Worm (Caenorhabditis elegans) whole organism, L4 larva: ENCODE data around the gene ceh-40.

ENCODE experiments used
- F44E2.7 ChIP-seq: fragments of 200-800 bp; sonication (Bioruptor generic); IDR thresholded peaks from 2 replicates; pipeline ENCODE4 v2.1.2; 2022; ENCODE audit warnings: missing genetic modification characterization, missing compliant biosample characterization
- R02D3.7 ChIP-seq: fragments of 150-350 bp; sonication (generic microtip); optimal IDR thresholded peaks from 3 replicates; lab custom pipeline; 2014; ENCODE audit warnings: missing biosample characterization, missing genetic modification characterization
- T20F7.1 ChIP-seq: fragments of 200-800 bp; sonication (Bioruptor generic); optimal IDR thresholded peaks from 2 replicates; lab custom pipeline; 2018; ENCODE audit warnings: mild to moderate bottlenecking, missing genetic modification characterization, missing compliant biosample characterization
- T26A8.4 ChIP-seq: fragments of 200-800 bp; sonication (Bioruptor generic); IDR thresholded peaks from 2 replicates; pipeline ENCODE4 v1.3.6; 2022; ENCODE audit warnings: missing genetic modification characterization, missing compliant biosample characterization
- Y48G9A.11 ChIP-seq: fragments of 200-800 bp; sonication (Bioruptor generic); IDR thresholded peaks from 2 replicates; pipeline ENCODE4 v1.3.6; 2022; ENCODE audit warnings: missing genetic modification reagents, missing genetic modification characterization, missing compliant biosample characterization
- Y5F2A.4 ChIP-seq: fragments of 200-800 bp; sonication (Bioruptor generic); optimal IDR thresholded peaks from 2 replicates; lab custom pipeline; 2018; ENCODE audit warnings: mild to moderate bottlenecking, missing genetic modification characterization, missing compliant biosample characterization
- ZK546.5 ChIP-seq, 2 experiments: sonication (generic microtip); optimal IDR thresholded peaks; 2 replicates each; lab custom pipeline; 2017; ENCODE audit warnings: missing biosample characterization in 2 of 2, missing genetic modification characterization in 2 of 2
- aha-1 ChIP-seq: fragments of 150-350 bp; peaks from one replicate; lab custom pipeline; 2014; ENCODE audit warnings: missing biosample characterization, missing genetic modification characterization
- ama-1 ChIP-seq: fragments of 150-350 bp; optimal IDR thresholded peaks from 2 replicates; lab custom pipeline; 2014; ENCODE audit warnings: inconsistent platforms, mixed read lengths
- arid-1 ChIP-seq: fragments of 200-800 bp; sonication (Bioruptor generic); conservative IDR thresholded peaks from 2 replicates; pipeline ENCODE4 v1.3.6; 2022; ENCODE audit warnings: missing genetic modification reagents, missing genetic modification characterization, missing compliant biosample characterization
- ceh-28 ChIP-seq: fragments of 150-350 bp; optimal IDR thresholded peaks from 2 replicates; lab custom pipeline; 2014; ENCODE audit warnings: missing biosample characterization, missing genetic modification reagents, missing genetic modification characterization
- ceh-32 ChIP-seq: sonication (generic microtip); optimal IDR thresholded peaks from 2 replicates; lab custom pipeline; 2016; ENCODE audit warnings: mild to moderate bottlenecking, missing genetic modification characterization, missing compliant biosample characterization; ENCODE audit not compliant: poor library complexity
- ceh-82 ChIP-seq: sonication (generic microtip); optimal IDR thresholded peaks from 2 replicates; lab custom pipeline; 2017; ENCODE audit warnings: missing biosample characterization, missing genetic modification characterization
- ces-1 ChIP-seq: fragments of 150-350 bp; sonication (generic microtip); optimal IDR thresholded peaks from 4 replicates; lab custom pipeline; 2014; ENCODE audit warnings: missing biosample characterization, missing genetic modification reagents, missing genetic modification characterization
- ctbp-1 ChIP-seq: fragments of 200-800 bp; sonication (Bioruptor generic); IDR thresholded peaks from 2 replicates; pipeline ENCODE4 v1.3.6; 2022; ENCODE audit warnings: missing genetic modification reagents, missing genetic modification characterization, missing compliant biosample characterization
- daf-19 ChIP-seq: fragments of 200-800 bp; sonication (Bioruptor generic); conservative IDR thresholded peaks from 2 replicates; pipeline ENCODE4 v1.3.6; 2022; ENCODE audit warnings: missing genetic modification characterization, missing compliant biosample characterization
- daf-8 ChIP-seq: fragments of 200-800 bp; sonication (Bioruptor generic); IDR thresholded peaks from 2 replicates; pipeline ENCODE4 v1.3.6; 2022; ENCODE audit warnings: missing genetic modification characterization, missing compliant biosample characterization
- dmd-9 ChIP-seq: fragments of 200-800 bp; sonication (Bioruptor generic); IDR thresholded peaks from 2 replicates; pipeline ENCODE4 v1.3.6; 2022; ENCODE audit warnings: missing genetic modification reagents, missing genetic modification characterization, missing compliant biosample characterization
- dpl-1 ChIP-seq: fragments of 150-350 bp; optimal IDR thresholded peaks from 2 replicates; lab custom pipeline; 2014; ENCODE audit warnings: missing biosample characterization, missing genetic modification reagents, missing genetic modification characterization
- duxl-1 ChIP-seq: sonication (generic microtip); optimal IDR thresholded peaks from 2 replicates; lab custom pipeline; 2016; ENCODE audit warnings: mild to moderate bottlenecking, missing genetic modification characterization, moderate library complexity, missing compliant biosample characterization; ENCODE audit not compliant: poor library complexity
- egl-27 ChIP-seq: sonication (generic microtip); optimal IDR thresholded peaks from 3 replicates; lab custom pipeline; 2017; ENCODE audit warnings: missing biosample characterization, missing genetic modification reagents, missing genetic modification characterization
- hlh-11 ChIP-seq: fragments of 200-800 bp; sonication (Bioruptor generic); optimal IDR thresholded peaks from 2 replicates; lab custom pipeline; 2018; ENCODE audit warnings: mild to moderate bottlenecking, missing genetic modification characterization, missing compliant biosample characterization
- jun-1 ChIP-seq: fragments of 150-350 bp; optimal IDR thresholded peaks from 2 replicates; lab custom pipeline; 2014; ENCODE audit warnings: missing biosample characterization, missing genetic modification reagents, missing genetic modification characterization
- lim-7 ChIP-seq: fragments of 200-800 bp; sonication (Bioruptor generic); IDR thresholded peaks from 2 replicates; pipeline ENCODE4 v1.3.6; 2022; ENCODE audit warnings: missing genetic modification characterization, missing compliant biosample characterization
- lin-13 ChIP-seq: fragments of 150-350 bp; optimal IDR thresholded peaks from 2 replicates; lab custom pipeline; 2014; ENCODE audit warnings: missing biosample characterization, missing genetic modification reagents, missing genetic modification characterization
- lin-38 ChIP-seq: fragments of 200-800 bp; sonication (Bioruptor generic); IDR thresholded peaks from 2 replicates; pipeline ENCODE4 v1.3.6; 2022; ENCODE audit warnings: missing genetic modification reagents, missing genetic modification characterization, missing compliant biosample characterization
- madf-9 ChIP-seq: fragments of 200-800 bp; sonication (Bioruptor generic); conservative IDR thresholded peaks from 2 replicates; pipeline ENCODE4 v1.3.6; 2022; ENCODE audit warnings: missing genetic modification reagents, missing genetic modification characterization, missing compliant biosample characterization
- mdt-29 ChIP-seq: fragments of 200-800 bp; sonication (Bioruptor generic); IDR thresholded peaks from 2 replicates; pipeline ENCODE4 v1.3.6; 2022; ENCODE audit warnings: missing genetic modification reagents, missing genetic modification characterization, missing compliant biosample characterization
- mxl-2 ChIP-seq: fragments of 200-800 bp; sonication (Bioruptor generic); conservative IDR thresholded peaks from 2 replicates; pipeline ENCODE4 v1.3.6; 2022; ENCODE audit warnings: missing genetic modification reagents, missing genetic modification characterization, missing compliant biosample characterization
- mxl-3 ChIP-seq: fragments of 200-800 bp; sonication (Bioruptor generic); optimal IDR thresholded peaks from 2 replicates; lab custom pipeline; 2018; ENCODE audit warnings: mild to moderate bottlenecking, missing genetic modification characterization, missing compliant biosample characterization
- nhr-10 ChIP-seq: fragments of 150-350 bp; optimal IDR thresholded peaks from 2 replicates; lab custom pipeline; 2014; ENCODE audit warnings: missing biosample characterization, missing genetic modification characterization
- nhr-102 ChIP-seq: sonication (generic microtip); optimal IDR thresholded peaks from 2 replicates; lab custom pipeline; 2016; ENCODE audit warnings: mild to moderate bottlenecking, missing genetic modification characterization, moderate library complexity, missing compliant biosample characterization
- nhr-41 ChIP-seq: fragments of 200-800 bp; sonication (Bioruptor generic); IDR thresholded peaks from 2 replicates; pipeline ENCODE4 v1.3.6; 2022; ENCODE audit warnings: missing genetic modification reagents, missing genetic modification characterization, missing compliant biosample characterization
- nhr-42 ChIP-seq: fragments of 200-800 bp; sonication (Bioruptor generic); IDR thresholded peaks from 2 replicates; pipeline ENCODE4 v1.3.6; 2022; ENCODE audit warnings: missing genetic modification characterization, missing compliant biosample characterization
- nhr-48 ChIP-seq: sonication (generic microtip); optimal IDR thresholded peaks from 2 replicates; lab custom pipeline; 2016; ENCODE audit warnings: mild to moderate bottlenecking, missing genetic modification characterization, missing compliant biosample characterization
- nhr-6 ChIP-seq: fragments of 150-350 bp; optimal IDR thresholded peaks from 2 replicates; lab custom pipeline; 2014; ENCODE audit warnings: missing biosample characterization, missing genetic modification characterization
- pha-4 ChIP-seq, 2 experiments: fragments of 150-350 bp in 1 of 2; fragments of 200-800 bp in 1 of 2; sonication (Bioruptor generic) in 1 of 2; IDR thresholded peaks in 1 of 2; optimal IDR thresholded peaks in 1 of 2; 2 replicates each; pipeline versions ENCODE4 v1.3.6 to Lab custom; 2014 to 2022; ENCODE audit warnings: missing genetic modification characterization in 2 of 2, missing genetic modification reagents in 2 of 2, missing biosample characterization in 1 of 2, missing compliant biosample characterization in 1 of 2
- set-16 ChIP-seq: fragments of 200-800 bp; sonication (Bioruptor generic); IDR thresholded peaks from 2 replicates; pipeline ENCODE4 v1.3.6; 2022; ENCODE audit warnings: missing genetic modification reagents, missing genetic modification characterization, missing compliant biosample characterization
- snpc-4 ChIP-seq: fragments of 150-350 bp; optimal IDR thresholded peaks from 2 replicates; lab custom pipeline; 2014; ENCODE audit warnings: missing biosample characterization, missing genetic modification characterization
- spr-1 ChIP-seq: sonication (generic microtip); optimal IDR thresholded peaks from 2 replicates; lab custom pipeline; 2016; ENCODE audit warnings: mild to moderate bottlenecking, missing genetic modification characterization, missing compliant biosample characterization
- spr-3 ChIP-seq: fragments of 200-800 bp; sonication (Bioruptor generic); optimal IDR thresholded peaks from 2 replicates; lab custom pipeline; 2018; ENCODE audit warnings: mild to moderate bottlenecking, missing genetic modification characterization, missing compliant biosample characterization
- unc-130 ChIP-seq: sonication (generic microtip); optimal IDR thresholded peaks from 2 replicates; lab custom pipeline; 2016; ENCODE audit warnings: missing genetic modification reagents, missing genetic modification characterization, missing compliant biosample characterization
- vab-7 ChIP-seq: fragments of 200-800 bp; sonication (Bioruptor generic); IDR thresholded peaks from 2 replicates; pipeline ENCODE4 v1.3.6; 2022; ENCODE audit warnings: missing genetic modification reagents, missing genetic modification characterization, missing compliant biosample characterization
- zag-1 ChIP-seq: fragments of 150-350 bp; optimal IDR thresholded peaks from 2 replicates; lab custom pipeline; 2014; ENCODE audit warnings: missing biosample characterization, missing genetic modification characterization
- zfp-2 ChIP-seq: sonication (generic microtip); optimal IDR thresholded peaks from 2 replicates; lab custom pipeline; 2016; ENCODE audit warnings: mild to moderate bottlenecking, missing genetic modification characterization, missing compliant biosample characterization

The ceh-40 gene

ce11 chrX:12347822-12348221, 27.2 kb upstream of the ceh-40 start (continued):
- TF ChIP-seq vab-7 (GFP tag; lab: Robert Waterston, UW) = peak; percentile 88
- no peak for TF ChIP-seq dpl-1 (GFP tag; lab: Kevin White, UChicago)
- TF ChIP-seq mxl-3 (GFP tag; lab: Kevin White, UChicago) = peak; percentile 53
- no peak for TF ChIP-seq zag-1 (tag; lab: Kevin White, UChicago)
- TF ChIP-seq unc-130 (GFP tag; lab: Kevin White, UChicago) = peak; percentile 31
- peak; percentile 53 for TF ChIP-seq duxl-1 (tag; lab: Kevin White, UChicago)
- peak; percentile 10 for TF ChIP-seq spr-1
- TF ChIP-seq spr-3 = peak; percentile 35
- no peak for TF ChIP-seq jun-1 (tag; lab: Kevin White, UChicago)
- no peak for TF ChIP-seq ceh-82 (tag; lab: Kevin White, UChicago)
- TF ChIP-seq daf-19 (GFP tag; lab: Robert Waterston, UW) = no peak
- no peak for TF ChIP-seq nhr-42 (GFP tag; lab: Robert Waterston, UW)
- peak; percentile 52; the same call in 1 of the 2 replicates for TF ChIP-seq ctbp-1 (GFP tag; lab: Robert Waterston, UW)
- TF ChIP-seq ces-1 (GFP tag; lab: Kevin White, UChicago) = no peak
- TF ChIP-seq madf-9 (GFP tag; lab: Robert Waterston, UW) = peak; percentile 85
- TF ChIP-seq arid-1 (GFP tag; lab: Robert Waterston, UW) = peak; percentile 52; the same call in 1 of the 2 replicates
- no peak for TF ChIP-seq snpc-4 (tag; lab: Kevin White, UChicago)
- no peak for TF ChIP-seq nhr-48 (tag; lab: Kevin White, UChicago)
- no peak for TF ChIP-seq ceh-28 (tag; lab: Kevin White, UChicago)
- TF ChIP-seq lin-13 (GFP tag; lab: Kevin White, UChicago) = peak; percentile 14
- TF ChIP-seq hlh-11 (tag; lab: Kevin White, UChicago) = peak; percentile 51
- TF ChIP-seq nhr-41 (GFP tag; lab: Robert Waterston, UW) = no peak
- peak; percentile 67 for TF ChIP-seq Y48G9A.11 (GFP tag; lab: Robert Waterston, UW)
- no peak for TF ChIP-seq lin-38 (GFP tag; lab: Robert Waterston, UW)
- TF ChIP-seq lim-7 (GFP tag; lab: Robert Waterston, UW) = peak; percentile 85
- peak; percentile 32 for TF ChIP-seq nhr-6
- peak; percentile 50 for TF ChIP-seq T26A8.4 (GFP tag; lab: Robert Waterston, UW)
- peak; percentile 69; the same call in 1 of the 2 replicates for TF ChIP-seq pha-4 (GFP tag; IDR thresholded peaks at IDR 0.05; lab: Robert Waterston, UW)
- TF ChIP-seq pha-4 (tag; optimal IDR thresholded peaks at IDR 0.05; lab: Kevin White, UChicago) = no peak
- TF ChIP-seq set-16 (GFP tag; lab: Robert Waterston, UW) = no peak

DNA sequence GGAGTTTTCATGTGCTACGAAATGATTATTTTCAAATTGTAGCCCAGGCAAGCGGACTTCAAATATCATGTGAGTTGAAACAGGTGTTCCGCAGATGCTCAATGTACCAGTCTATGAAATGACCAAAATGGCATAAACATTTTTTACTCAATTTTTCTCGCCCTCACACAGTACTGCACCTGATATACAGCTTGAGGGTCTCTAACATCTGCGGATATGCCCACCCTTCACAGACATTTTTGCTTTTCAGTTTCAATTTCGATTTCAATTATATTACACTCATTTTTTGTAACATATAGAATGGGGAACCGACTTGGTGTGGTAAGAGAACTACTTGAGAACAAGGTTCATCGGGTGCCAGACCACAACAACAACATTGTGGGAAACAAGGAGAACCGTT, 26.2 kb upstream of the ceh-40 start, which contains the start of gene F42F12.11:
Gene F42F12.11 (plus strand): TSS at position 301 of the 400 bp plus-strand sequence.
- TF ChIP-seq ama-1 (lab: Kevin White, UChicago) = no peak
- no peak for TF ChIP-seq spr-1
- no peak for TF ChIP-seq nhr-102 (tag; lab: Kevin White, UChicago)
- TF ChIP-seq T20F7.1 (GFP tag; lab: Kevin White, UChicago) = no peak
- TF ChIP-seq aha-1 (tag; lab: Kevin White, UChicago) = peak; percentile 10
- TF ChIP-seq ceh-32 (tag; lab: Kevin White, UChicago) = no peak
- TF ChIP-seq Y5F2A.4 (GFP tag; lab: Kevin White, UChicago) = no peak

ce11 chrX:12343279-12343678, 22.7 kb upstream of the ceh-40 start, which contains the start of the genes nspc-9 and nspc-10:
Gene nspc-9 (minus strand): TSS chrX:12343379.
Gene nspc-10 (plus strand): TSS chrX:12343609.
- TF ChIP-seq duxl-1 (tag; lab: Kevin White, UChicago) = no peak
- no peak for TF ChIP-seq Y5F2A.4 (GFP tag; lab: Kevin White, UChicago)
- TF ChIP-seq nhr-42 (GFP tag; lab: Robert Waterston, UW) = no peak
- TF ChIP-seq ceh-32 (tag; lab: Kevin White, UChicago) = no peak
- no peak for TF ChIP-seq dmd-9 (GFP tag; lab: Robert Waterston, UW)
- no peak for TF ChIP-seq nhr-48 (tag; lab: Kevin White, UChicago)
- no peak for TF ChIP-seq ceh-28 (tag; lab: Kevin White, UChicago)
- no peak for TF ChIP-seq daf-8
- no peak for TF ChIP-seq madf-9 (GFP tag; lab: Robert Waterston, UW)
- TF ChIP-seq nhr-10 (tag; lab: Kevin White, UChicago) = no peak
- no peak for TF ChIP-seq egl-27
- TF ChIP-seq nhr-41 (GFP tag; lab: Robert Waterston, UW) = no peak
- TF ChIP-seq ZK546.5 (tag; optimal IDR thresholded peaks at IDR 0.05; lab: Kevin White, UChicago) = no peak
- TF ChIP-seq zfp-2 (tag; lab: Kevin White, UChicago) = no peak
- no peak for TF ChIP-seq F44E2.7 (GFP tag; lab: Robert Waterston, UW)
- no peak for TF ChIP-seq lin-38 (GFP tag; lab: Robert Waterston, UW)
- TF ChIP-seq R02D3.7 (tag; lab: Kevin White, UChicago) = no peak
- no peak for TF ChIP-seq Y48G9A.11 (GFP tag; lab: Robert Waterston, UW)
- no peak for TF ChIP-seq mxl-2
- TF ChIP-seq mdt-29 = no peak
